Worm (Caenorhabditis elegans): ENCODE results near the gene srh-112.

DNA sequence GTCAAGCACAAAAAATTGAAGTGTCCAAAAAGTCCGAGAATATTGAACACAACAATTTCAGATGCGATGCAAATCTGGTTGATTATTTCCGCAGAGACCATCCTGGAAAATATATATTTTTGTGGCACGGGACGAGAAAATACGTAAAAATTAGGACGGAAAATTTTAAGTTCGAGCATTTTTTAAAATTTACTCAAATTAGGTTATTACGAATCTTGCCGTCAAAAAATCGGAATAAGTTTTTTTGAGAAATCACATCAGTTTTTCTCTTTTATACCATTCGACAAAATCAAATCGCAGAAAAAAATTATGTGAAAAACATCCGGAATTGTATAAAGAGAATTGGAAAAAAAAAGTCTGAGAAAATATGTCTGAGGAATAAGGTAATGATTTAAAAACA, 48.1 kb downstream of the srh-112 start, which contains the start of gene srsx-1:
- no peak for TF ChIP-seq W03F9.2 (tag; optimal IDR thresholded peaks at IDR 0.05)
- TF ChIP-seq him-1 (tag; optimal IDR thresholded peaks at IDR 0.05): no peak

Measured in whole organism, L4/young adult.